Worm (Caenorhabditis elegans) whole organism, L1 larva: Measurements from ENCODE around the gene R01E6.7.

Source experiments
- C04F5.9 ChIP-seq: sonication (generic microtip); optimal IDR thresholded peaks from 2 replicates; lab custom pipeline; 2016; ENCODE audit warnings: missing genetic modification characterization, missing compliant biosample characterization
- C34B4.2 ChIP-seq: sonication (generic microtip); optimal IDR thresholded peaks from 2 replicates; lab custom pipeline; 2017; ENCODE audit warnings: mild to moderate bottlenecking, missing genetic modification characterization, missing compliant biosample characterization
- F16B12.6 ChIP-seq: fragments of 150-350 bp; optimal IDR thresholded peaks from 2 replicates; lab custom pipeline; 2014; ENCODE audit warnings: missing biosample characterization, missing genetic modification characterization
- aha-1 ChIP-seq: fragments of 150-350 bp; optimal IDR thresholded peaks from 2 replicates; lab custom pipeline; 2014; ENCODE audit warnings: missing biosample characterization, missing genetic modification characterization
- alr-1 ChIP-seq: fragments of 200-800 bp; sonication (Bioruptor generic); optimal IDR thresholded peaks from 2 replicates; lab custom pipeline; 2018; ENCODE audit warnings: borderline replicate concordance, mild to moderate bottlenecking, missing genetic modification characterization, missing compliant biosample characterization
- blmp-1 ChIP-seq: fragments of 150-350 bp; optimal IDR thresholded peaks from 2 replicates; lab custom pipeline; 2014; ENCODE audit warnings: missing biosample characterization, missing genetic modification characterization
- ceh-88 ChIP-seq: fragments of 200-800 bp; sonication (Bioruptor generic); IDR thresholded peaks from 2 replicates; pipeline ENCODE4 v1.3.6; 2022; ENCODE audit warnings: missing genetic modification characterization, missing compliant biosample characterization
- ceh-90 ChIP-seq: sonication (generic microtip); optimal IDR thresholded peaks from 2 replicates; lab custom pipeline; 2016; ENCODE audit warnings: missing genetic modification characterization, missing compliant biosample characterization
- ces-1 ChIP-seq: fragments of 150-350 bp; optimal IDR thresholded peaks from 2 replicates; lab custom pipeline; 2014; ENCODE audit warnings: missing biosample characterization, missing genetic modification reagents, missing genetic modification characterization
- egl-27 ChIP-seq, 2 experiments: fragments of 150-350 bp in 1 of 2; sonication (generic microtip); optimal IDR thresholded peaks; 3 replicates each; lab custom pipeline; 2017 to 2018; ENCODE audit warnings: missing biosample characterization in 2 of 2, missing genetic modification characterization in 2 of 2, missing genetic modification reagents in 2 of 2
- elt-2 ChIP-seq: sonication (generic microtip); optimal IDR thresholded peaks from 2 replicates; lab custom pipeline; 2016; ENCODE audit warnings: missing genetic modification characterization, mild to moderate bottlenecking, inconsistent platforms, missing compliant biosample characterization, missing genetic modification reagents
- elt-3 ChIP-seq, 6 experiments: fragments of 150-350 bp in 1 of 6; sonication (generic microtip); optimal IDR thresholded peaks; 2 replicates each; lab custom pipeline; 2017 to 2018; ENCODE audit warnings: missing biosample characterization in 6 of 6, missing genetic modification characterization in 6 of 6, inconsistent platforms in 1 of 6
- fkh-10 ChIP-seq: sonication (generic microtip); optimal IDR thresholded peaks from 2 replicates; lab custom pipeline; 2017; ENCODE audit warnings: missing biosample characterization, missing genetic modification reagents, missing genetic modification characterization
- fkh-4 ChIP-seq: sonication (generic microtip); optimal IDR thresholded peaks from 2 replicates; lab custom pipeline; 2016; ENCODE audit warnings: missing compliant biosample characterization, missing genetic modification characterization, borderline replicate concordance
- fkh-8 ChIP-seq: sonication (generic microtip); optimal IDR thresholded peaks from 2 replicates; lab custom pipeline; 2016; ENCODE audit warnings: mild to moderate bottlenecking, missing genetic modification characterization, missing compliant biosample characterization
- fos-1 ChIP-seq: fragments of 150-350 bp; optimal IDR thresholded peaks from 2 replicates; lab custom pipeline; 2014; ENCODE audit warnings: missing biosample characterization, missing genetic modification characterization
- hlh-17 ChIP-seq: fragments of 200-800 bp; sonication (Bioruptor generic); optimal IDR thresholded peaks from 2 replicates; lab custom pipeline; 2018; ENCODE audit warnings: missing genetic modification characterization, mild to moderate bottlenecking, missing compliant biosample characterization, moderate library complexity, borderline replicate concordance
- isw-1 ChIP-seq: fragments of 200-800 bp; sonication (Bioruptor generic); IDR thresholded peaks from 2 replicates; pipeline ENCODE4 v1.3.6; 2022; ENCODE audit warnings: missing genetic modification characterization, missing compliant biosample characterization
- lin-14 ChIP-seq: fragments of 200-800 bp; sonication (Bioruptor generic); optimal IDR thresholded peaks from 2 replicates; lab custom pipeline; 2018; ENCODE audit warnings: mild to moderate bottlenecking, missing genetic modification characterization, moderate library complexity, missing compliant biosample characterization
- lin-35 ChIP-seq, 2 experiments: fragments of 150-350 bp; optimal IDR thresholded peaks; 2 replicates each; lab custom pipeline; 2014; ENCODE audit warnings: missing biosample characterization in 2 of 2, missing genetic modification characterization in 2 of 2, missing genetic modification reagents in 2 of 2
- lin-39 ChIP-seq: fragments of 150-350 bp; optimal IDR thresholded peaks from 2 replicates; lab custom pipeline; 2014; ENCODE audit warnings: missing biosample characterization, missing genetic modification reagents, missing genetic modification characterization
- lsy-2 ChIP-seq, 2 experiments: fragments of 150-350 bp; optimal IDR thresholded peaks; 2 replicates each; lab custom pipeline; 2014; ENCODE audit warnings: missing biosample characterization in 2 of 2, missing genetic modification characterization in 2 of 2
- mdl-1 ChIP-seq, 2 experiments: fragments of 150-350 bp; optimal IDR thresholded peaks; 2 replicates each; lab custom pipeline; 2014 to 2017; ENCODE audit warnings: missing biosample characterization in 2 of 2, missing genetic modification characterization in 2 of 2, inconsistent platforms in 1 of 2
- mep-1 ChIP-seq: fragments of 150-350 bp; optimal IDR thresholded peaks from 2 replicates; lab custom pipeline; 2014; ENCODE audit warnings: missing biosample characterization, missing genetic modification characterization
- nhr-11 ChIP-seq: fragments of 150-350 bp; optimal IDR thresholded peaks from 2 replicates; lab custom pipeline; 2014; ENCODE audit warnings: missing biosample characterization, missing genetic modification characterization
- nhr-12 ChIP-seq: sonication (generic microtip); optimal IDR thresholded peaks from 2 replicates; lab custom pipeline; 2017; ENCODE audit warnings: missing biosample characterization, missing genetic modification characterization
- nhr-20 ChIP-seq: sonication (generic microtip); optimal IDR thresholded peaks from 2 replicates; lab custom pipeline; 2016; ENCODE audit warnings: mild to moderate bottlenecking, missing genetic modification characterization, missing compliant biosample characterization
- nhr-28 ChIP-seq: fragments of 150-350 bp; optimal IDR thresholded peaks from 2 replicates; lab custom pipeline; 2014; ENCODE audit warnings: missing biosample characterization, missing genetic modification characterization
- nhr-47 ChIP-seq: sonication (generic microtip); optimal IDR thresholded peaks from 2 replicates; lab custom pipeline; 2016; ENCODE audit warnings: mild to moderate bottlenecking, missing genetic modification characterization, moderate library complexity, missing compliant biosample characterization
- nhr-71 ChIP-seq: sonication (generic microtip); optimal IDR thresholded peaks from 2 replicates; lab custom pipeline; 2016; ENCODE audit warnings: mild to moderate bottlenecking, missing genetic modification characterization, moderate library complexity, missing compliant biosample characterization
- nhr-77 ChIP-seq: fragments of 150-350 bp; optimal IDR thresholded peaks from 2 replicates; lab custom pipeline; 2014; ENCODE audit warnings: missing biosample characterization, missing genetic modification characterization
- nhr-85 ChIP-seq: sonication (generic microtip); peaks from one replicate; lab custom pipeline; 2016; ENCODE audit warnings: missing genetic modification characterization, inconsistent platforms, missing compliant biosample characterization
- pag-3 ChIP-seq: sonication (generic microtip); optimal IDR thresholded peaks from 2 replicates; lab custom pipeline; 2017; ENCODE audit warnings: missing genetic modification characterization, mild to moderate bottlenecking, missing compliant biosample characterization, antibody characterized with exemption, borderline replicate concordance; ENCODE audit not compliant: insufficient read depth
- pax-3 ChIP-seq: fragments of 200-800 bp; sonication (Bioruptor generic); optimal IDR thresholded peaks from 2 replicates; lab custom pipeline; 2018; ENCODE audit warnings: mild to moderate bottlenecking, missing genetic modification characterization, moderate library complexity, missing compliant biosample characterization
- skn-1 ChIP-seq: fragments of 150-350 bp; optimal IDR thresholded peaks from 2 replicates; lab custom pipeline; 2014; ENCODE audit warnings: missing biosample characterization, missing genetic modification characterization
- snpc-4 ChIP-seq: fragments of 150-350 bp; optimal IDR thresholded peaks from 2 replicates; lab custom pipeline; 2014; ENCODE audit warnings: missing biosample characterization, missing genetic modification characterization
- snu-23 ChIP-seq: sonication (generic microtip); optimal IDR thresholded peaks from 2 replicates; lab custom pipeline; 2016; ENCODE audit warnings: missing genetic modification characterization, missing compliant biosample characterization
- sup-37 ChIP-seq: fragments of 200-800 bp; sonication (Bioruptor generic); optimal IDR thresholded peaks from 2 replicates; lab custom pipeline; 2018; ENCODE audit warnings: mild to moderate bottlenecking, missing genetic modification characterization, missing compliant biosample characterization
- swsn-7 ChIP-seq: sonication (generic microtip); optimal IDR thresholded peaks from 2 replicates; lab custom pipeline; 2016; ENCODE audit warnings: missing genetic modification characterization, missing compliant biosample characterization
- tbx-2 ChIP-seq: sonication (generic microtip); optimal IDR thresholded peaks from 2 replicates; lab custom pipeline; 2016; ENCODE audit warnings: missing genetic modification characterization, missing compliant biosample characterization
- unc-62 ChIP-seq: fragments of 150-350 bp; optimal IDR thresholded peaks from 2 replicates; lab custom pipeline; 2014; ENCODE audit warnings: missing biosample characterization, missing genetic modification reagents, missing genetic modification characterization
- unc-86 ChIP-seq: sonication (generic microtip); optimal IDR thresholded peaks from 2 replicates; lab custom pipeline; 2016; ENCODE audit warnings: missing genetic modification characterization, missing compliant biosample characterization
- vab-15 ChIP-seq: sonication (generic microtip); optimal IDR thresholded peaks from 2 replicates; lab custom pipeline; 2017; ENCODE audit warnings: missing genotype, mild to moderate bottlenecking, missing genetic modification characterization, missing compliant biosample characterization
- xbp-1 ChIP-seq: sonication (generic microtip); optimal IDR thresholded peaks from 2 replicates; lab custom pipeline; 2016; ENCODE audit warnings: missing genetic modification characterization, missing compliant biosample characterization
- zip-4 ChIP-seq: fragments of 200-800 bp; sonication (Bioruptor generic); optimal IDR thresholded peaks from 2 replicates; lab custom pipeline; 2018; ENCODE audit warnings: mild to moderate bottlenecking, missing genetic modification characterization, moderate library complexity, missing compliant biosample characterization
- ztf-11 ChIP-seq, 2 experiments: sonication (generic microtip); optimal IDR thresholded peaks; 2 replicates each; lab custom pipeline; 2016 to 2017; ENCODE audit warnings: missing genetic modification characterization in 2 of 2, missing biosample characterization in 1 of 2, missing compliant biosample characterization in 1 of 2
- ztf-4 ChIP-seq: fragments of 150-350 bp; optimal IDR thresholded peaks from 2 replicates; lab custom pipeline; 2014; ENCODE audit warnings: missing biosample characterization, missing genetic modification characterization

R01E6.7 gene

DNA sequence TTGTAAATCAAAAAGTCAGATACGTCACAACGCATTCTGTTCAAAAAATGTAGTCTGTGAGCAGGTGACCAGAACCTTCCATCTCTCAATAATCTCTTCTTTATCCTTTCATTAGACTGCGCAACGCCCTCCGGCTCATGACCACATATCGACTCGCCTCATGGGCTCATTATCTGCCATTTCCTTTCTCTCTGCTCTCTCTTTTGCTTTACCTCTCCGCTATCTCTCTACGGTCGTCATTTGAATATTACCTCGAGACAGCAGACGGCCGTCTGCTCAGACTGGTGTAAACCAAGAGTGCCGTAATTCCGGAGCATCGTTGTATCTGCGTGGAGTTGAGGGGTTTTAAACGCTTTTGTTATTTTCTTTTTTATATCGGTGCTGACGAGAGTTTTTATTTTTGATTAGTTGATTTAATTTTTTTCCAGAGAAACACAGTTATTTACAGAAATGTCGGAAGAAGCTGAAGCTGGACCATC, 28.3 kb upstream of the R01E6.7 start, which contains the start of gene bra-1 (continued):
- no peak for TF ChIP-seq ceh-90 (tag; lab: Kevin White, UChicago)
- peak; percentile 31 for TF ChIP-seq fkh-10 (GFP tag; lab: Kevin White, UChicago)
- TF ChIP-seq lin-35 (GFP tag; optimal IDR thresholded peaks at IDR 0.05; lab: Kevin White, UChicago): peak; percentile 47 to 52
- no peak for TF ChIP-seq nhr-11
- peak; percentile 72 for TF ChIP-seq pax-3 (tag; lab: Kevin White, UChicago)
- TF ChIP-seq unc-86 (tag; lab: Kevin White, UChicago): peak; percentile 75
- peak; percentile 71 for TF ChIP-seq swsn-7 (tag; lab: Kevin White, UChicago)
- TF ChIP-seq mep-1 (tag; lab: Kevin White, UChicago): peak; percentile 60
- no peak for TF ChIP-seq nhr-12 (tag; lab: Kevin White, UChicago)
- no peak for TF ChIP-seq alr-1
- TF ChIP-seq nhr-28 (tag; lab: Kevin White, UChicago): no peak
- no peak for TF ChIP-seq F16B12.6
- TF ChIP-seq tbx-2 (tag; lab: Kevin White, UChicago): peak; percentile 69
- TF ChIP-seq blmp-1 (tag; lab: Kevin White, UChicago): peak; percentile 15
- TF ChIP-seq isw-1: peak; percentile 32
- TF ChIP-seq fos-1 (tag; lab: Kevin White, UChicago): peak; percentile 50
- TF ChIP-seq hlh-17 (GFP tag; lab: Kevin White, UChicago): no peak
- no peak for TF ChIP-seq ces-1 (GFP tag; lab: Kevin White, UChicago)
- TF ChIP-seq aha-1 (tag; lab: Kevin White, UChicago): no peak
- TF ChIP-seq lsy-2 (tag; optimal IDR thresholded peaks at IDR 0.05; lab: Kevin White, UChicago): peak; percentile 47 to 59
- no peak for TF ChIP-seq C34B4.2 (tag; lab: Kevin White, UChicago)
- peak; percentile 28 for TF ChIP-seq snpc-4 (tag; lab: Kevin White, UChicago)
- TF ChIP-seq nhr-85 (tag; lab: Kevin White, UChicago): no peak
- TF ChIP-seq nhr-47 (tag; lab: Kevin White, UChicago): peak; percentile 86
- TF ChIP-seq ztf-11 (tag; optimal IDR thresholded peaks at IDR 0.05; lab: Kevin White, UChicago): peak in 1 of 2 experiments; percentile 42
- peak; percentile 9; the same call in 1 of the 2 replicates for TF ChIP-seq ceh-88 (GFP tag; lab: Robert Waterston, UW)
- TF ChIP-seq nhr-20 (tag; lab: Kevin White, UChicago): peak; percentile 72
- peak; percentile 29 for TF ChIP-seq ztf-4
- TF ChIP-seq snu-23 (GFP tag; lab: Kevin White, UChicago): peak; percentile 69
- peak; percentile 83 for TF ChIP-seq nhr-71
- peak; percentile 18 for TF ChIP-seq vab-15 (tag; lab: Kevin White, UChicago)
- peak; percentile 94 for TF ChIP-seq fkh-8 (tag; lab: Kevin White, UChicago)

DNA sequence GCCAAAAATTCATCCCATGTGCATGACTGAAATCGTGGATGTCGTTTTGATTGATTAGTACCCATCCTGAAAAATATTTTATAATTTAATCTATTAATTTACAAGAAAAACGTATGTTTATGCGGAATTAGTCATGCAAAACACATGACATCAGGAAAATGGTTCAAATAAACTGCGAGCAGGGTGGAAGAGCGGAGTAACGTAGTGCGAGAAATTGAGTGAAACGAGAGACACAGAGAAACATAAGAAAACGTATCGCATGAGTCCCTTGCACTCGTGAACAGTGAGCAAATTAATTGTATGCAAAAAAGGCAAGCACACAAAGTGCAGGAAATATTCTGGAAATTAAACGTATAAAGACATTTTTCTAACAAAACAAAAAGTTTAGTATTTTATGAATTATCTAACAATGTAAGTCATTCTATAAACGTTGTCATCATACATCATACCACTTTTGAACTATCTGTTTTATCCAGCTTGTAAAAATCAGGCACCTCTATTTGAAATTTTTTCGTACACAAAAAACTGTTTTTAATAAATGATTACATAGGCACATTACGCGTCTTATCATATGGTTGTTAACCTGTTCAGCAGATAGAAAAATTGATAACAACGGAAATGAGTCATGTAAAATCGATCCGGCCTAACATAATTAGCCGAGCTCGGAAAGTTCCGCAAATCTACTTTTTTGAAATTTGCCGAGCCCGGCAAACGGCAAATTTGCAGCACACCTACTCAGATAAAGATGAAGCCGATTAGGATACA, 26.4 kb upstream of the R01E6.7 start, which contains the start of gene F54B11.5:
F54B11.5 (minus strand) TSS at position 66 of the 765 bp plus-strand sequence.
- TF ChIP-seq mdl-1 (tag; optimal IDR thresholded peaks at IDR 0.05; lab: Kevin White, UChicago) (peak in 1 of 2 experiments; percentile 76), vab-15 (tag; lab: Kevin White, UChicago) (no peak), ceh-88 (GFP tag; lab: Robert Waterston, UW) (no peak), isw-1 (peak; percentile 15; the same call in 1 of the 2 replicates), snu-23 (GFP tag; lab: Kevin White, UChicago) (peak; percentile 70), ztf-11 (tag; optimal IDR thresholded peaks at IDR 0.05; lab: Kevin White, UChicago) (no peak), blmp-1 (tag; lab: Kevin White, UChicago) (peak; percentile 42), nhr-77 (no peak), lin-39 (tag; lab: Kevin White, UChicago) (no peak), egl-27 (tag; optimal IDR thresholded peaks at IDR 0.05; lab: Kevin White, UChicago) (no peak), ztf-4 (no peak), lin-14 (GFP tag; lab: Kevin White, UChicago) (peak; percentile 74), unc-62 (GFP tag; lab: Kevin White, UChicago) (no peak), xbp-1 (tag; lab: Kevin White, UChicago) (peak; percentile 44), C04F5.9 (no peak), pag-3 (tag; lab: Kevin White, UChicago) (no peak), sup-37 (GFP tag; lab: Kevin White, UChicago) (no peak), nhr-11 (no peak), nhr-12 (tag; lab: Kevin White, UChicago) (no peak), lsy-2 (tag; optimal IDR thresholded peaks at IDR 0.05; lab: Kevin White, UChicago) (peak; percentile 35 to 66), ceh-90 (tag; lab: Kevin White, UChicago) (no peak), zip-4 (GFP tag; lab: Kevin White, UChicago) (no peak), fkh-4 (tag; lab: Kevin White, UChicago) (no peak), elt-2 (tag; lab: Kevin White, UChicago) (peak; percentile 30), snpc-4 (tag; lab: Kevin White, UChicago) (peak; percentile 5), elt-3 (tag; optimal IDR thresholded peaks at IDR 0.05; lab: Kevin White, UChicago) (peak in 1 of 6 experiments; percentile 10), nhr-47 (tag; lab: Kevin White, UChicago) (peak; percentile 61), ces-1 (GFP tag; lab: Kevin White, UChicago) (no peak), skn-1 (peak; percentile 38)
